Worm (Caenorhabditis elegans) whole organism, L3 larva: ENCODE data around the gene aco-2.

ENCODE experiments used
- egl-5 ChIP-seq: fragments of 150-350 bp; optimal IDR thresholded peaks from 2 replicates; lab custom pipeline; 2017; ENCODE audit warnings: missing biosample characterization, missing genetic modification reagents, missing genetic modification characterization, inconsistent platforms
- lin-15B ChIP-seq: fragments of 150-350 bp; optimal IDR thresholded peaks from 2 replicates; lab custom pipeline; 2014; ENCODE audit warnings: missing biosample characterization, missing genetic modification characterization
- nfya-1 ChIP-seq: sonication (generic microtip); optimal IDR thresholded peaks from 2 replicates; lab custom pipeline; 2017; ENCODE audit warnings: missing genetic modification characterization, mild to moderate bottlenecking, missing compliant biosample characterization, antibody characterized with exemption, moderate library complexity; ENCODE audit not compliant: insufficient read depth

DNA sequence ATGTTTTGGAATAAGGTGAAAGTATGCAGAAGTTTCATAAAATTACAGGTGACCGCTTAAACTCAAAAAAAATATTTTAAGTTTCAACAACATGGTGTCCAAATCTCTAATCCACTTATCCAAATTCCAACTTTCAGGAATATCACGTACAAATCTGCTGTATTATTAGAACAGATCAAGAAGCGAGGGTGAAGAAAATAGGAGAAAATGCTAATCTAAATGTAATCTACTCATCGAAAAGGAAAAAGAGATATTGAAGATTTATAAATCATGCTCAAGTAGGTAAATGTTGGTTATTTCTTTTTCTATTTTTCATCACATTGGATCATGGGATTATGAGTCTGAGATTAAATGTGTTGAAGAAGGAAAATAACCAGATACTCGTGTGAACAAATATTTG, 28.0 kb downstream of the aco-2 start:
- no peak for TF ChIP-seq egl-5
- TF ChIP-seq lin-15B (tag; lab: Kevin White, UChicago) = no peak
- TF ChIP-seq nfya-1 (tag; lab: Kevin White, UChicago) = no peak
